Fruit fly (Drosophila melanogaster): ENCODE results near the gene FER.

The FER gene

dm6 chr3R:9344186-9344790 lies 50.1 kb downstream of the FER start (continued):
- no peak for TF ChIP-seq scrt (GFP tag; optimal IDR thresholded peaks at IDR 0.05)
- no peak for TF ChIP-seq grau (tag; optimal IDR thresholded peaks at IDR 0.05)
- TF ChIP-seq CG15514 (GFP tag; optimal IDR thresholded peaks at IDR 0.05): peak; percentile 7
- TF ChIP-seq peb (GFP tag; IDR thresholded peaks at IDR 0.05): no peak
- no peak for TF ChIP-seq CG3847 (GFP tag; IDR thresholded peaks at IDR 0.05)
- no peak for TF ChIP-seq zfh2 (GFP tag; optimal IDR thresholded peaks at IDR 0.05)
- no peak for TF ChIP-seq NC2β (GFP tag; optimal IDR thresholded peaks at IDR 0.05)
- peak; percentile 79 for TF ChIP-seq abd-A (tag; optimal IDR thresholded peaks at IDR 0.05)
- no peak for TF ChIP-seq CG3065 (GFP tag; optimal IDR thresholded peaks at IDR 0.05)
- TF ChIP-seq Atf3 (GFP tag; optimal IDR thresholded peaks at IDR 0.05): no peak
- TF ChIP-seq mld (GFP tag; IDR thresholded peaks at IDR 0.05; ENCODE audit: partially characterized antibody): no peak
- TF ChIP-seq sima (GFP tag; optimal IDR thresholded peaks at IDR 0.05): no peak
- peak; percentile 31 for TF ChIP-seq pros (GFP tag; optimal IDR thresholded peaks at IDR 0.05)
- peak; percentile 9 for TF ChIP-seq BtbVII (GFP tag; optimal IDR thresholded peaks at IDR 0.05)
- no peak for TF ChIP-seq unpg (GFP tag; optimal IDR thresholded peaks at IDR 0.05)
- TF ChIP-seq CG32767 (GFP tag; IDR thresholded peaks at IDR 0.05): no peak
- peak; percentile 26 for TF ChIP-seq cg (GFP tag; optimal IDR thresholded peaks at IDR 0.05)
- no peak for TF ChIP-seq jigr1 (GFP tag; IDR thresholded peaks at IDR 0.05)
- TF ChIP-seq CG2202 (tag; optimal IDR thresholded peaks at IDR 0.05): no peak
- TF ChIP-seq CG13123 (GFP tag; optimal IDR thresholded peaks at IDR 0.05): no peak
- no peak for TF ChIP-seq eyg (GFP tag; optimal IDR thresholded peaks at IDR 0.05)
- peak; percentile 27 for TF ChIP-seq lbe (GFP tag; optimal IDR thresholded peaks at IDR 0.05)
- TF ChIP-seq kni (GFP tag; optimal IDR thresholded peaks at IDR 0.05): peak; percentile 36
- TF ChIP-seq Ptx1 (GFP tag; IDR thresholded peaks at IDR 0.05): no peak
- peak; percentile 36 for TF ChIP-seq Hr3 (GFP tag; optimal IDR thresholded peaks at IDR 0.05)
- no peak for TF ChIP-seq CG7556 (GFP tag; optimal IDR thresholded peaks at IDR 0.05)
- peak; percentile 11 for TF ChIP-seq CG18476 (GFP tag; optimal IDR thresholded peaks at IDR 0.05)
- no peak for TF ChIP-seq CG8281 (tag; optimal IDR thresholded peaks at IDR 0.05)
- TF ChIP-seq CG4820 (GFP tag; optimal IDR thresholded peaks at IDR 0.05): no peak
- TF ChIP-seq cad (GFP tag; optimal IDR thresholded peaks at IDR 0.05): no peak
- peak; percentile 72; the same call in 1 of the 2 replicates for TF ChIP-seq crol (GFP tag; IDR thresholded peaks at IDR 0.05)
- peak; percentile 96 for TF ChIP-seq twi (tag; optimal IDR thresholded peaks at IDR 0.05)
- TF ChIP-seq h (optimal IDR thresholded peaks at IDR 0.05): no peak
- TF ChIP-seq Bdp1 (GFP tag; optimal IDR thresholded peaks at IDR 0.05): no peak
- TF ChIP-seq CG17912 (GFP tag; optimal IDR thresholded peaks at IDR 0.05): no peak
- TF ChIP-seq sug (tag; optimal IDR thresholded peaks at IDR 0.05): peak; percentile 63
- TF ChIP-seq slou (GFP tag; optimal IDR thresholded peaks at IDR 0.05): no peak
- TF ChIP-seq CG4328 (GFP tag; optimal IDR thresholded peaks at IDR 0.05): peak; percentile 28
- TF ChIP-seq CG4360 (GFP tag; IDR thresholded peaks at IDR 0.05): no peak
- TF ChIP-seq Antp (GFP tag; optimal IDR thresholded peaks at IDR 0.05): no peak
- peak; percentile 64 for TF ChIP-seq ftz-f1 (GFP tag; optimal IDR thresholded peaks at IDR 0.05)
- no peak for TF ChIP-seq ham (GFP tag; IDR thresholded peaks at IDR 0.05)
- peak; percentile 26 for TF ChIP-seq Hand (GFP tag; optimal IDR thresholded peaks at IDR 0.05)
- TF ChIP-seq gce (GFP tag; IDR thresholded peaks at IDR 0.05): no peak
- TF ChIP-seq dysf (GFP tag; IDR thresholded peaks at IDR 0.05): no peak
- TF ChIP-seq CG12769 (tag; optimal IDR thresholded peaks at IDR 0.05): peak; percentile 91
- TF ChIP-seq sim (GFP tag; IDR thresholded peaks at IDR 0.05): no peak
- no peak for TF ChIP-seq CG6254 (GFP tag; optimal IDR thresholded peaks at IDR 0.05)
- TF ChIP-seq Lpt (GFP tag; optimal IDR thresholded peaks at IDR 0.05): no peak
- no peak for TF ChIP-seq caup (GFP tag; optimal IDR thresholded peaks at IDR 0.05; ENCODE audit: severe bottlenecking)
- TF ChIP-seq CG7372 (GFP tag; IDR thresholded peaks at IDR 0.05): no peak
- TF ChIP-seq btn (GFP tag; optimal IDR thresholded peaks at IDR 0.05): no peak

Data from whole organism, embryonic.